Fruit fly (Drosophila melanogaster): ENCODE data around the gene gfzf.

DNA sequence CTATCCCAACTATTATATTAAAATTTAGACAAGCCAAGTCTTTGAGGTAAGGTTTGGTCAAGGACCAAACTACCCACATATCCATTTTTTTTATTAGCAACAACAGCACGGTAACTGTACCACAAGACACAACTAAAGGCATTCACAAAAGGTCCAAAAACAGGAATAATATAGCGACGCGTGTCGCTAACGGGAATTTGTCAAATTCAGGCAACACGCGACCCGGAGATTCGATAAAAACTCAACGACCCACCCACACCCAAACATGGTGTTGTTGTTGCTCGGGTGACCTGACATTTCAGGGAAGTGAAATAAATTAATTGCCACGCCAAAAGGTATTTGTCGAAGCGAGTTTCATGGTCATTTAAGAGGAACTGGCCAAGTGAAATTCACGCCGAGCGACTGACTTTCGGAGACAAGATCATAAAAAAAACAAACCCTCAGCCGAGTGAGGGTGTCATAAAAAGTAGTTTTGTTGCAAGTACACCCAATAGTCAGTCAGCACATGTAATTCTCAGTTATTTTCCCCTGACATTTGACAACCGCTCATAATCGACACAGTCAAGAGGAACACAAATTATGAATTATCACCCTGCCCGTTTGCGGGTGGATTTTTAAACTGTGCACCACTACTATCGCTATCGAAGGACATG is 39.4 kb downstream of the gfzf start:
- TF ChIP-seq Lpt (GFP tag; optimal IDR thresholded peaks at IDR 0.05) (no peak), ss (GFP tag; optimal IDR thresholded peaks at IDR 0.05) (no peak), Sox14 (GFP tag; optimal IDR thresholded peaks at IDR 0.05) (no peak), CG10669 (GFP tag; optimal IDR thresholded peaks at IDR 0.05) (no peak), CG34406 (GFP tag; optimal IDR thresholded peaks at IDR 0.05) (no peak), Blimp-1 (GFP tag; optimal IDR thresholded peaks at IDR 0.05) (no peak), Eip78C (GFP tag) (no peak)
